Worm (Caenorhabditis elegans): ENCODE measurements around the gene H03A11.2.

Gene H03A11.2

DNA sequence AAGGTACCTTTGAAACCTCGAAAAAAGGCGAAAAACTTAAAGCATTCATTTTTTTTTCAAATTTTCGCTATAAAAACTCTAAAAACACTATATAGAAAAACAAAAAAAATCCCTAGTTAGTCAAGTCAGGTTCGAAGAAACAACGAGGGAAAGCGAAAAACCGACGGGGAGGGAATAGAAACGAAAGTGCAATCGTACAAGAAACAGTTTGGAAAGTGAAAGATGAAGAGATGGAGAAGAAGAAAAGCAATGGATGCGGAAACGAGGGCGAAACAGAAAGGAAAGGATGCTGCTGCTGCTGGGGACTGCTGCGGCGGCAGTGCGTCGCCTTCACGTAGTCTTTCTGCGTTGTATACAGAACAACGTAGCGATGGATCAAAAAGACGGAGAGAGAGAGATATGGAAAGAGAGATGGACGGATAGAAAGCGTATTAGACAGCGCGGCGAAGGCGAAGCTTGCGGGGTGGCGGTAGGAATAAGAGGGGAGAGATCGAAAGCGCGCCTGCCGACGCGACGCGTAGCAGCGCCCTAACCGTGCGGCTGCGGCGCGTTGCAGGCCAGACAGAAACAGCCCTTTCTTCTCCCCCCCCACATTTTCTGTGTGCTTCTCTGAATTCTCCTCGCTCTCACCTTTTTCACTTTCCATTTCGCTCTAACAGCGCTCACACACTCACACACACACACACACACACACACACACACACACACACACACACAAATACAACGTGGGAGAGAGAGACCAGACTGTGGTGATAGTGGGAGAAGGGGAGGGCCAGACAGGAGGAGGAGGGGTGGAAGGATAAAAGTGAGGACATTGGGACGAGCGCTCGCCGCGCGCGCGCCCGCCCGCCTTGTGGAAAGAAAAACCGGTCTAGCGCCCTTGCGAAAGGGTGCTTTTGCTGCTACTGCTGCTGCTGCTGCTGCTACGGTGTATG is 44.6 kb upstream of the H03A11.2 start (continued):
- TF ChIP-seq mep-1 (tag; optimal IDR thresholded peaks at IDR 0.05) = peak; percentile 64
- no peak for TF ChIP-seq aha-1 (tag; optimal IDR thresholded peaks at IDR 0.05)
- TF ChIP-seq fkh-4 (tag; optimal IDR thresholded peaks at IDR 0.05; ENCODE audit: borderline replicate concordance) = no peak
- TF ChIP-seq xbp-1 (tag; optimal IDR thresholded peaks at IDR 0.05) = peak; percentile 27
- TF ChIP-seq pax-3 (tag; optimal IDR thresholded peaks at IDR 0.05) = peak; percentile 77
- TF ChIP-seq dpl-1 (GFP tag; optimal IDR thresholded peaks at IDR 0.05) = peak in 2 of 3 experiments; percentile 10 to 17
- peak; percentile 61 for TF ChIP-seq irx-1 (tag; optimal IDR thresholded peaks at IDR 0.05)
- peak in 1 of 2 experiments; percentile 94 for TF ChIP-seq mdl-1 (tag; optimal IDR thresholded peaks at IDR 0.05)
- peak; percentile 35 for TF ChIP-seq egl-13 (tag; optimal IDR thresholded peaks at IDR 0.05)
- TF ChIP-seq rnt-1 (tag; optimal IDR thresholded peaks at IDR 0.05) = peak; percentile 84
- peak; percentile 58 for TF ChIP-seq C16A3.4 (tag; optimal IDR thresholded peaks at IDR 0.05)
- no peak for TF ChIP-seq tlp-1 (tag; optimal IDR thresholded peaks at IDR 0.05)
- TF ChIP-seq nhr-28 (tag; optimal IDR thresholded peaks at IDR 0.05) = no peak
- no peak for TF ChIP-seq nhr-12 (tag; optimal IDR thresholded peaks at IDR 0.05)
- no peak for TF ChIP-seq ceh-63 (GFP tag; optimal IDR thresholded peaks at IDR 0.05)
- TF ChIP-seq pag-3 (tag; optimal IDR thresholded peaks at IDR 0.05; ENCODE audit: borderline replicate concordance, insufficient read depth) = no peak
- TF ChIP-seq nhr-90 (tag; optimal IDR thresholded peaks at IDR 0.05; ENCODE audit: poor library complexity) = peak; percentile 68
- TF ChIP-seq ets-5 (GFP tag; IDR thresholded peaks at IDR 0.05) = no peak
- TF ChIP-seq elt-2 (tag; optimal IDR thresholded peaks at IDR 0.05) = peak; percentile 74
- TF ChIP-seq ceh-8 (GFP tag; optimal IDR thresholded peaks at IDR 0.05) = no peak
- TF ChIP-seq nhr-85 (tag) = peak; percentile 99
- no peak for TF ChIP-seq vab-15 (tag; optimal IDR thresholded peaks at IDR 0.05)
- no peak for TF ChIP-seq unc-62 (GFP tag; optimal IDR thresholded peaks at IDR 0.05)
- TF ChIP-seq nhr-20 (tag; optimal IDR thresholded peaks at IDR 0.05) = peak; percentile 89
- TF ChIP-seq dsc-1 (tag; optimal IDR thresholded peaks at IDR 0.05) = peak; percentile 49
- TF ChIP-seq mab-9 (GFP tag; IDR thresholded peaks at IDR 0.05) = no peak
- TF ChIP-seq nhr-77 (tag; optimal IDR thresholded peaks at IDR 0.05) = peak; percentile 73
- peak; percentile 88 for TF ChIP-seq lin-13 (GFP tag; optimal IDR thresholded peaks at IDR 0.05)
- TF ChIP-seq efl-1 (optimal IDR thresholded peaks at IDR 0.05) = peak; percentile 40 to 56
- peak in 1 of 2 experiments; percentile 64 for TF ChIP-seq efl-1 (GFP tag; optimal IDR thresholded peaks at IDR 0.05 in 1 of 2)
- peak; percentile 88 for TF ChIP-seq ztf-4 (tag; optimal IDR thresholded peaks at IDR 0.05)
- TF ChIP-seq ceh-90 (tag; optimal IDR thresholded peaks at IDR 0.05) = no peak
- peak; percentile 15 for TF ChIP-seq nhr-237 (tag; optimal IDR thresholded peaks at IDR 0.05)
- TF ChIP-seq C04F5.9 (tag; optimal IDR thresholded peaks at IDR 0.05) = no peak
- no peak for TF ChIP-seq unc-98 (GFP tag; IDR thresholded peaks at IDR 0.05)
- TF ChIP-seq aly-2 (tag; optimal IDR thresholded peaks at IDR 0.05) = no peak
- TF ChIP-seq nhr-71 (tag; optimal IDR thresholded peaks at IDR 0.05) = peak; percentile 93
- TF ChIP-seq efl-3 (GFP tag; optimal IDR thresholded peaks at IDR 0.05) = no peak
- peak; percentile 94 for TF ChIP-seq grh-1 (GFP tag; IDR thresholded peaks at IDR 0.05)
- no peak for TF ChIP-seq C34B4.2 (tag; optimal IDR thresholded peaks at IDR 0.05)
- TF ChIP-seq lir-3 (tag; optimal IDR thresholded peaks at IDR 0.05; ENCODE audit: poor library complexity) = peak; percentile 61
- TF ChIP-seq mef-2 (tag; optimal IDR thresholded peaks at IDR 0.05) = peak; percentile 75
- peak; percentile 99 for TF ChIP-seq blmp-1 (tag; optimal IDR thresholded peaks at IDR 0.05)
- TF ChIP-seq Y116A8C.19 (tag; optimal IDR thresholded peaks at IDR 0.05; ENCODE audit: borderline replicate concordance) = no peak
- no peak for TF ChIP-seq hlh-4 (tag; optimal IDR thresholded peaks at IDR 0.05)
- peak; percentile 91 for TF ChIP-seq jun-1 (tag; optimal IDR thresholded peaks at IDR 0.05)
- no peak for TF ChIP-seq hpl-2 (GFP tag; optimal IDR thresholded peaks at IDR 0.05)
- no peak for TF ChIP-seq zag-1 (tag; optimal IDR thresholded peaks at IDR 0.05)
- peak; percentile 81 for TF ChIP-seq swsn-7 (tag; optimal IDR thresholded peaks at IDR 0.05)
- peak; percentile 52 for TF ChIP-seq zip-4 (GFP tag; optimal IDR thresholded peaks at IDR 0.05)
- TF ChIP-seq lin-39 (tag; optimal IDR thresholded peaks at IDR 0.05) = no peak

Data from whole organism, L1 larva.